Fruit fly (Drosophila melanogaster) S2 (cell line): Measurements from ENCODE around the gene janB.

ENCODE experiments used
- CG8478 ChIP-seq: fragments of >200 bp; optimal IDR thresholded peaks from 2 replicates; lab custom pipeline; 2018
- CTCF ChIP-seq, 2 experiments: fragments of >200 bp; optimal IDR thresholded peaks; 2 replicates each; lab custom pipeline; 2018

Gene janB

dm6 chr3R:30055915-30056544, 17.5 kb upstream of the janB start, which contains the start of the genes Rpp14b and spn-A:
Gene Rpp14b (plus strand): TSS chr3R:30055957.
Gene spn-A (minus strand): TSS chr3R:30056037.
- TF ChIP-seq CTCF (optimal IDR thresholded peaks at IDR 0.05; lab: Kevin White, UChicago) (no peak), CG8478 (lab: Kevin White, UChicago) (no peak)

DNA sequence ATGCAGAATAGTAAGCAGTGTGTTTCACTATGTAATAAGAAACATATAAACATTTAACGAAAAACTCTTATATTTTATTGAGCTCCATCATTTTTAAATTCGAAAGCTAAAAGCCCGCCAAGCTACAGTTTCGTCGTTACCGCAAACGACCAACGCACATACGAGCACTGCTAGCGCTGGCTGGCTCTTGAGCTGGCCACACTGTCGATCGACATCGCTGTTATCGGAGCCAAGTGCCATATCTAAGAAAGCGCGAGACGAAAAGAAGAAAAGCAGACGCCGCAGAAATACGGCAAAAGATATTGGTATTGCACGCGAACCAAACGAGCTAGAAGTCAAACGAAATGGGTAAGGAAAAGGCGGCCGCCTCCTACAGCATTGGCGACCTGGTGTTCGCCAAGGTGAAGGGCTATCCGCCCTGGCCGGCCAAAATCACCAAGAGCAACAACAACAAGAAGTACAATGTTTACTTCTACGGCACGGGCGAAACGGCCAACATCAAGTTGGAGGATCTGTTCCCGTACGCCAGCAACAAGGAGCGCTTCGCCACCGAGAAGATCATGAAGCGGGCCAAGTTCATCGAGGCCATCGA, 14.0 kb upstream of the janB start, which contains the start of gene Jasper:
Gene Jasper (plus strand): TSS at position 60 of the 592 bp plus-strand sequence.
- TF ChIP-seq CTCF (optimal IDR thresholded peaks at IDR 0.05; lab: Kevin White, UChicago) (peak; percentile 10 to 43), CG8478 (lab: Kevin White, UChicago) (no peak)

DNA sequence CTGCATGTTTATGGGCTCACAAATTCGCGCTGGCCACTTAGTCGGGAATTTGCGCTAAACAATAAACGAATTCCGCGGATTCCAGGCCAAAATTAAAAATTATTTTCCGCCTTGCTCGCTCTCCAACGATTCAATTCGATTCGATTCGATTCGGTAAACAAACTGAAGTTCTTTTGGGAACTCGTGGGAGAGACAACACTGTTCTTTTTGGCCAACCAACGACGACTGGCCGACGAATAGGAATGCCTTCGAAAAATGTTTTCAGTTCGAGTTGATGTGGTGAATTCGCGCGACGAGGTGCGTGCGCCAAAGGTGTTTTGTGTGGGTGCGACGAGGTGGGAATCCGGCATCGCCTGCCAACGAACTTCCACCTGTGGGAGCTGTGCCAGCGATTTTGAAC, 13.4 kb upstream of the janB start, which contains the start of gene CG15528:
Gene CG15528 (minus strand): TSS at position 180 of the 400 bp plus-strand sequence.
- no peak for TF ChIP-seq CTCF (optimal IDR thresholded peaks at IDR 0.05; lab: Kevin White, UChicago)
- TF ChIP-seq CG8478 (lab: Kevin White, UChicago): no peak

- TF ChIP-seq CG8478 (lab: Kevin White, UChicago) (no peak), CTCF (optimal IDR thresholded peaks at IDR 0.05; lab: Kevin White, UChicago) (no peak)
Observed at dm6 chr3R:30050448-30050847, 11.9 kb upstream of the janB start.

dm6 chr3R:30046029-30047001, 7.8 kb upstream of the janB start, which contains the start of the genes RpL32 and CG7943:
Gene RpL32 (minus strand): TSS chr3R:30046161.
Gene CG7943 (plus strand): TSS chr3R:30046470.
- TF ChIP-seq CTCF (optimal IDR thresholded peaks at IDR 0.05; lab: Kevin White, UChicago) (peak in 1 of 2 experiments; percentile 41), CG8478 (lab: Kevin White, UChicago) (no peak)

DNA sequence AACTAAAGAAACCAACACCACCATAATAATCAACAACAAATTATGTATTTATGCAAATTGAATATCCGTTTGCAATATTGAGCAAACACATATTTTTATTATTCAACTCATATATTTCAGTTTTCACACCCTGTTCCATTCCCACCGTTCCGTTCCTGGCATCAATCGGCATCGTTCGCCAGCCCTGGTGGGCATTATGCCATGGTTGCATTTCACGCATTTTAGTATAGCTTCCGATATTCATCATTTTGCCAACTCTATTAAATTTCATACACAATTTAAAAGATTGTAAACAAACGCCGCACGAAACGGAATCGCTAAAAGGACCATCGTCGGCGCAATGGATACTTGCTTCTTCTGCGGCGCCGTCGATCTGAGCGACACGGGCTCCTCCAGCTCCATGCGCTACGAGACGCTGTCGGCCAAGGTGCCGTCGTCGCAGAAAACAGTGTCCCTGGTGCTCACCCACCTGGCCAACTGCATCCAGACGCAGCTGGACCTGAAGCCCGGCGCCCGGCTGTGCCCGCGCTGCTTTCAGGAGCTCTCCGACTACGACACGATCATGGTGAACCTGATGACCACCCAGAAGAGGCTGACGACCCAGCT, 4.7 kb upstream of the janB start, which contains the start of gene Sry-delta:
Gene Sry-delta (plus strand): TSS at position 203 of the 606 bp plus-strand sequence.
- TF ChIP-seq CG8478 (lab: Kevin White, UChicago) (no peak), CTCF (optimal IDR thresholded peaks at IDR 0.05; lab: Kevin White, UChicago) (peak; percentile 10 to 34)

- TF ChIP-seq CTCF (optimal IDR thresholded peaks at IDR 0.05; lab: Kevin White, UChicago) (no peak), CG8478 (lab: Kevin White, UChicago) (no peak)
Observed at dm6 chr3R:30040879-30041278, 2.4 kb upstream of the janB start.

DNA sequence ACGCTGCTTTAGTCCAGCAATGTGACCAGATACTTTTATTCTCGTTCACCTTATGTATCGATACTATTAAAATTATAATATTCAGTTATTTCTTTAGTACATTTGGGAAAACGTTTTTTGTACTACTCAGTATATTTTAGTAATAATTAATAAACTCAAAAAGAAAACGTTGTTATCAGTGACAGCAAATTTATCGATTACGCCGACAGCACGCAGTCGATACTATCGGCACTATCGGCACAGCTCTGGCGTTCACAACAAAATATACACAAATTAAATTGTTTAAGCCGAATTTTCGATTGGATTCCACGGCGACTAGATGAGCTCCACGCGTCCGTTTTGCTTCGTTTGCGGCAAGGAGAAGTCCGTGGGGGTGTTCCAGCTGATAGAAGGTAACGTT, 966 bp upstream of the janB start, which contains the start of the genes janA, Sry-alpha and Sry-beta:
Gene janA (minus strand): TSS at position 40 of the 400 bp plus-strand sequence.
Gene Sry-alpha (plus strand): TSS at position 226 of the 400 bp plus-strand sequence.
Gene Sry-beta (plus strand): TSS at position 226 of the 400 bp plus-strand sequence.
- no peak for TF ChIP-seq CTCF (optimal IDR thresholded peaks at IDR 0.05; lab: Kevin White, UChicago)
- TF ChIP-seq CG8478 (lab: Kevin White, UChicago): no peak

DNA sequence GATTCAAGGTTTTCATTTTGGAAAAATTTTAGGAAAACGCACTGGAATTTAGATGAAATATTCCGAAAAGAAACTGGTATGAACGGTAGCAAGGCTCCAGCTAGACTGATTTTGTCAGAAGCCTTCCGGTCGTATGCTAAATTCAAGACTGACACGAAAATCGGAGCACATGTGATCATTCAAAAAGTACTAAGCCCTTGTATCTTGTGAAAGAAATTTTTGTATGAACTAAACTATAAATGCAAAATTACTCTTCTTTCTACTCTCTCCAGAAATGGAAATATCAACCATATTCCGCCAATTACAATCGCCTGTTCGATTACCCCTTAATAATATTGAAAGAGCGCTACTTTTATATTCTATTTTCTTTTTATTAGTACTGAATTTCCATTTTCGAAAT, 898 bp downstream of the janB start, which contains the start of gene ocn:
Gene ocn (minus strand): TSS at position 101 of the 400 bp plus-strand sequence.
- TF ChIP-seq CG8478 (lab: Kevin White, UChicago): no peak
- TF ChIP-seq CTCF (optimal IDR thresholded peaks at IDR 0.05; lab: Kevin White, UChicago): no peak

dm6 chr3R:30036609-30037008, 1.9 kb downstream of the janB start, which contains the start of gene ZIPIC:
Gene ZIPIC (minus strand): TSS chr3R:30036870.
- TF ChIP-seq CG8478 (lab: Kevin White, UChicago) (no peak), CTCF (optimal IDR thresholded peaks at IDR 0.05; lab: Kevin White, UChicago) (no peak)

DNA sequence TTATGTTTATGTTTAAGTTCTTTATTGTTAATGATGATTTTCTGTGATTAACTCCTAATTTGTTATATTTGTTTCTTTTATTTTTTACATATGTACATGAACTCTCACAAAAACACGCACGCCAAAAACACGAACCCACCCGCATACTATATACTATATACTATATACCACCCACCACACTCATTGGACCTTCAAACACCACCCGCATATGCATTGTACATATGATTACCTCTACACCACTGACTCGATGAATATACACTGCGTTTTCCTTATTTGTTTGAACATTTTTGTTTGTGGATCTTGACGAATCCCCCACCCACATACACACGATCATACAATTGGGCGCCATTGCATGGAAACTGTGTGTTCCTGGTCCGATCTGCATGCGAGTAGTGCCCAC, 6.2 kb downstream of the janB start:
- TF ChIP-seq CTCF (optimal IDR thresholded peaks at IDR 0.05; lab: Kevin White, UChicago): no peak
- TF ChIP-seq CG8478 (lab: Kevin White, UChicago): no peak

DNA sequence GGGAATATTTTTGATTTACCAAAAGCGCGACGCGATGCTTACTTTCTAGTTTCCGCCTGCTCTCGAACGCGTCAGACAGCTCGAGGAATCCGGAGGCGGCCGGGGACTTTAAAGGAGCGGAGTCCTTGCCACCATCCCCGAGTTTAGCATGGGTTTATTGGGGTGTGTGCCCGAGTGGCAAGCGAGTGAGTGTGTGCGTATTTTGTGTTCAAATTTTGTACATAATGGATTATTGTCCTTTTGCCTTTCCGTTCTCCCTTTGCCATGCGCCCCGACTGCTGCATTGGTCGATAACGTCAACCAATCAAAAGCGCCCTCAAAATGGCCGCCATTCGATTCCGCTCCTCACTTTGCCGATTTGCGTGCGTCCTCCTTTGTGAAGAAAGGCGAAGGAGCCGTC, 8.5 kb downstream of the janB start:
- no peak for TF ChIP-seq CG8478 (lab: Kevin White, UChicago)
- no peak for TF ChIP-seq CTCF (optimal IDR thresholded peaks at IDR 0.05; lab: Kevin White, UChicago)

dm6 chr3R:30023445-30023844, 15.1 kb downstream of the janB start:
- TF ChIP-seq CG8478 (lab: Kevin White, UChicago): no peak
- TF ChIP-seq CTCF (optimal IDR thresholded peaks at IDR 0.05; lab: Kevin White, UChicago): no peak
